Fruit fly (Drosophila melanogaster): ENCODE data around the gene CG10479.
A peak's percentile ranks its signal among the peaks of the same experiment; 100 is the strongest.

Gene CG10479

DNA sequence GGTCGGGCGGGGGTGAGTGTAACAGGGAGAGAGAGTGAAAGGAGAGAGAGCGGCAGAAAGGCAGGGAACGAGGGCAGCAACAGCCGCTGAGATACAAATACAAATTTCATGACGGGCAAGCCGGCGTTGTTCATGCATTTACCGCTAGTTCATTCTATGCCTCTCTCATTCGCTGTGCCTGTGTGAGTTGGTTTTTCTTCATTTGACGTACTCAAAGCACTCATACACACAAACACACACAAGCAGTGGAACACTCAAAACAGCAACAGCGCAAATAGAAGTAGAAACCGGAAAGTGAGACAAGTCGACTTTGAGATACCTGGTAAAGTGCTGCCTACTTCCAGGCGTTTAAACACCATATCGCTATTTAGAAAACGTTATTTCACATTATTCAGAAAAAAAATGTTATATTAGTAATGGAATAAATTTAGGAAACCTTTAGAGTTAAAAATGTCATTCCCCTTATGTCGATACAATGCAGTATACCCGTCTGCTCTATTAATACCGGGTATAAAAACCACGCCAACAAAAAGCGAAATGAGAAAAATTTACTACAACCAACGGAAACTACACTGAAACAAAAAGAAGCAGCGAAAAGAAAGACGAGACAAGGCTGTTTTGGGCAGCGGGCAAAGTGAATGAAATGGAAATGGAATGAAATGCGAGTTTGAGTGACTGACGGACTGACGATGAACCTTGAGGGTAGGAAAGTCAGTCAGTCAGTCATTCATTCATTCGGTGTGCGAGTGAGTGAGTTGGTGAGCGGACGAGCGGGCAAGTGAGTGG lies 507 bp upstream of the CG10479 start (continued):
- TF ChIP-seq CG4820 (GFP tag; optimal IDR thresholded peaks at IDR 0.05): peak; percentile 96
- peak; percentile 98 for TF ChIP-seq sisA (GFP tag; IDR thresholded peaks at IDR 0.05)
- TF ChIP-seq pros (GFP tag; optimal IDR thresholded peaks at IDR 0.05): peak; percentile 84
- TF ChIP-seq Kr (GFP tag; optimal IDR thresholded peaks at IDR 0.05): no peak
- TF ChIP-seq ci (GFP tag; IDR thresholded peaks at IDR 0.05): peak; percentile 97
- peak; percentile 75 for TF ChIP-seq CG13624 (GFP tag; optimal IDR thresholded peaks at IDR 0.05)
- TF ChIP-seq org-1 (GFP tag; optimal IDR thresholded peaks at IDR 0.05): peak; percentile 91
- peak; percentile 97 for TF ChIP-seq ken (GFP tag; IDR thresholded peaks at IDR 0.05)
- peak; percentile 91 for TF ChIP-seq NC2β (GFP tag; optimal IDR thresholded peaks at IDR 0.05)
- peak; percentile 86; the same call in 1 of the 2 replicates for TF ChIP-seq CkIIα-i1 (GFP tag; IDR thresholded peaks at IDR 0.05)
- peak; percentile 92 for TF ChIP-seq CG8089 (GFP tag; optimal IDR thresholded peaks at IDR 0.05)
- peak; percentile 97 for TF ChIP-seq CG17359 (tag; optimal IDR thresholded peaks at IDR 0.05)
- peak; percentile 35 for TF ChIP-seq CG17385 (GFP tag; optimal IDR thresholded peaks at IDR 0.05)
- TF ChIP-seq CG32772 (GFP tag; IDR thresholded peaks at IDR 0.05): peak; percentile 98
- peak; percentile 96 for TF ChIP-seq az2 (GFP tag; optimal IDR thresholded peaks at IDR 0.05)
- TF ChIP-seq CHES-1-like (GFP tag; optimal IDR thresholded peaks at IDR 0.05): peak; percentile 84
- TF ChIP-seq Nf-YA (GFP tag; IDR thresholded peaks at IDR 0.05): peak; percentile 96
- no peak; the same call in 1 of the 2 replicates for TF ChIP-seq amos (GFP tag; IDR thresholded peaks at IDR 0.05; ENCODE audit: partially characterized antibody)
- peak; percentile 90 for TF ChIP-seq tap (tag; optimal IDR thresholded peaks at IDR 0.05)
- no peak for TF ChIP-seq Dfd (GFP tag; optimal IDR thresholded peaks at IDR 0.05)
- TF ChIP-seq ase (GFP tag; IDR thresholded peaks at IDR 0.05): peak; percentile 96
- peak; percentile 77 for TF ChIP-seq Doc2 (GFP tag; IDR thresholded peaks at IDR 0.05)
- TF ChIP-seq pita (GFP tag; optimal IDR thresholded peaks at IDR 0.05): no peak
- peak; percentile 76 for TF ChIP-seq fd3F (GFP tag; optimal IDR thresholded peaks at IDR 0.05)
- TF ChIP-seq slbo (GFP tag; IDR thresholded peaks at IDR 0.05): peak; percentile 88
- peak; percentile 95 for TF ChIP-seq otp (GFP tag; IDR thresholded peaks at IDR 0.05)
- peak; percentile 93 for TF ChIP-seq CG1647 (GFP tag; optimal IDR thresholded peaks at IDR 0.05)
- peak; percentile 63 for TF ChIP-seq CG18011 (GFP tag; optimal IDR thresholded peaks at IDR 0.05)
- peak; percentile 91 for TF ChIP-seq gt (GFP tag; IDR thresholded peaks at IDR 0.05)
- TF ChIP-seq TFAM (GFP tag; optimal IDR thresholded peaks at IDR 0.05): peak; percentile 83
- TF ChIP-seq CG4404 (GFP tag; IDR thresholded peaks at IDR 0.05): peak; percentile 96
- TF ChIP-seq bsh (GFP tag; optimal IDR thresholded peaks at IDR 0.05): peak in 1 of 2 experiments; percentile 98
- peak; percentile 78 for TF ChIP-seq Oaz (GFP tag; IDR thresholded peaks at IDR 0.05)
- peak; percentile 96 for TF ChIP-seq dysf (GFP tag; IDR thresholded peaks at IDR 0.05)
- TF ChIP-seq D19A (tag; optimal IDR thresholded peaks at IDR 0.05): peak; percentile 97
- peak; percentile 85 for TF ChIP-seq cwo (GFP tag; optimal IDR thresholded peaks at IDR 0.05)
- TF ChIP-seq CG7839 (tag; optimal IDR thresholded peaks at IDR 0.05): peak; percentile 94
- TF ChIP-seq CG13894 (tag; optimal IDR thresholded peaks at IDR 0.05): peak; percentile 65
- no peak for TF ChIP-seq abd-A (tag; optimal IDR thresholded peaks at IDR 0.05)
- peak; percentile 93 for TF ChIP-seq PHDP (tag; optimal IDR thresholded peaks at IDR 0.05)
- peak; percentile 93 for TF ChIP-seq CG18476 (GFP tag; optimal IDR thresholded peaks at IDR 0.05)
- TF ChIP-seq Xrp1 (GFP tag; IDR thresholded peaks at IDR 0.05): peak; percentile 99
- TF ChIP-seq hb (GFP tag; IDR thresholded peaks at IDR 0.05; ENCODE audit: partially characterized antibody): no peak
- TF ChIP-seq chif (GFP tag; optimal IDR thresholded peaks at IDR 0.05): peak; percentile 90 to 97
- TF ChIP-seq emc (GFP tag; optimal IDR thresholded peaks at IDR 0.05): peak; percentile 53
- peak; percentile 85 for TF ChIP-seq CG4617 (GFP tag; optimal IDR thresholded peaks at IDR 0.05; ENCODE audit: borderline replicate concordance)
- peak; percentile 93 for TF ChIP-seq zen (tag; optimal IDR thresholded peaks at IDR 0.05)
- TF ChIP-seq CrebB (tag; optimal IDR thresholded peaks at IDR 0.05): peak; percentile 68
- peak; percentile 96 for TF ChIP-seq bab2 (GFP tag; optimal IDR thresholded peaks at IDR 0.05)

All from whole organism, embryonic.